Fruit fly (Drosophila melanogaster) whole organism: ENCODE results near the gene CG13074.

Experiments used
- CG8478 ChIP-seq: fragments of >200 bp; optimal IDR thresholded peaks from 2 replicates; lab custom pipeline; 2018; ENCODE audit warnings: inconsistent platforms
- Dll ChIP-seq: fragments of >200 bp; optimal IDR thresholded peaks from 2 replicates; lab custom pipeline; 2017
- EcR ChIP-seq, 2 experiments: fragments of >200 bp; optimal IDR thresholded peaks; 2 replicates each; lab custom pipeline; 2017; ENCODE audit warnings: missing biosample characterization in 2 of 2, missing genetic modification characterization in 2 of 2, missing genetic modification reagents in 2 of 2
- pan ChIP-seq: fragments of >200 bp; optimal IDR thresholded peaks from 2 replicates; lab custom pipeline; 2017
- psq ChIP-seq: fragments of >200 bp; optimal IDR thresholded peaks from 2 replicates; lab custom pipeline; 2017
- usp ChIP-seq: fragments of >200 bp; optimal IDR thresholded peaks from 2 replicates; lab custom pipeline; 2017; ENCODE audit warnings: missing biosample characterization, missing genetic modification characterization, mixed read lengths

The CG13074 gene

DNA sequence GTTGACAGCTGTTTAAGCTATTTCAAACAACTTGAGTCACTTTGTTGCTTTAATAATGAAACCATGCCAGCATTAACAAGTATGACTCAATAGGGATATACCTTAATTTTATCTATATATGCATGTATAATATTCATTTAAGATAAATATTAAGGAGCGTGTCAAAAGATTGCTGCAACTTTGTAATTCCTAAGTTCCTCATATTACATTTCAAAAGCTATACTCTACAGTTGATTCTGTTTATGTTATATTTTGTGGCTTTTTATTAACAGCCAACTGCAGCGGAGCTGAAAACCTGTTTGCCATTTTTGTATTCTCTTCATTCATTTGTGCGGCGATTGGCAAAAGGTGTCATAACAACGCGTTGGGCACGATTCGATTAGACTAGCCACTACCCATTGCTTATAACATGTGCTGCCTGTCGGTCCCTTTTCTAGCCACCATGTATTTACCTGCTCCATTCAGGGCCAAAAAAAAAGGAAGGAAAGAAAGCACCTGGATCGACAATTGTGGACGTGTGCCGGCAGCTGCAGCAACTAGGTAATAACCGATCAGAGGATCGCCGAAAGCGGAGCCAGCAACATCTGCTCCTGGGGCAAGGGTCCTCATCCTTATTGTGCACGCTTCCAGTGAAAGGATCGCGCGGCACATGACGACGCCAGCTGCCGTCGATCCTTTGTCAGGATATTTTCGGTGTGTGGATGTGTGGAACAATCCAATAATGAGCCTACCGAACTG lies 48.4 kb downstream of the CG13074 start:
- TF ChIP-seq CG8478 (lab: Kevin White, UChicago), result no peak
- no peak for TF ChIP-seq pan (lab: Kevin White, UChicago)
- TF ChIP-seq psq, result no peak
- TF ChIP-seq usp (GFP tag; lab: Kevin White, UChicago), result no peak
- no peak for TF ChIP-seq Dll (lab: Kevin White, UChicago)
- no peak for TF ChIP-seq EcR (GFP tag; optimal IDR thresholded peaks at IDR 0.05; lab: Kevin White, UChicago)

DNA sequence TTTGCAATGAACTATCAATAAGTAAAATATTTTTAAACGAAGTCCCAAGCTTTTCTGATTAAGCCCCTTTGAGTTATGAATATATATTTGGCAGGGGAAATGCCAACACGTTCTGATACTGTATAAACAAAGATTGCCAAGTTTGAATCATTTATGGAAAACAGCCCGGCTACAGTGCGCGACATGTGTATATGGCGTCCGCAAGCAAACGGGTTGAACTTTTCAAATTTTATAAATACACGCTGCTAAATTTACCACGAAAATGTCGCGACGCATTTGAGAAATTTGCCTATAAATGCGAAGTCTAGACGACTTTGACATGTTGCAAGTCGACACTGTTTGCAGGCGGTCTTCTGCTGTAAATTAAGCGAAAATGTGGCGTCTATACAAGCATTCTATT lies 49.2 kb downstream of the CG13074 start:
- TF ChIP-seq Dll (lab: Kevin White, UChicago), result no peak
- TF ChIP-seq EcR (GFP tag; optimal IDR thresholded peaks at IDR 0.05; lab: Kevin White, UChicago), result no peak
- no peak for TF ChIP-seq psq
- no peak for TF ChIP-seq CG8478 (lab: Kevin White, UChicago)
- no peak for TF ChIP-seq pan (lab: Kevin White, UChicago)
- TF ChIP-seq usp (GFP tag; lab: Kevin White, UChicago), result no peak

- TF ChIP-seq CG8478 (lab: Kevin White, UChicago) (no peak), EcR (GFP tag; optimal IDR thresholded peaks at IDR 0.05; lab: Kevin White, UChicago) (peak in 1 of 2 experiments; percentile 69), usp (GFP tag; lab: Kevin White, UChicago) (no peak), Dll (lab: Kevin White, UChicago) (peak; percentile 78)
Measured at dm6 chr3L:16047105-16047504, 50.2 kb downstream of the CG13074 start.

DNA sequence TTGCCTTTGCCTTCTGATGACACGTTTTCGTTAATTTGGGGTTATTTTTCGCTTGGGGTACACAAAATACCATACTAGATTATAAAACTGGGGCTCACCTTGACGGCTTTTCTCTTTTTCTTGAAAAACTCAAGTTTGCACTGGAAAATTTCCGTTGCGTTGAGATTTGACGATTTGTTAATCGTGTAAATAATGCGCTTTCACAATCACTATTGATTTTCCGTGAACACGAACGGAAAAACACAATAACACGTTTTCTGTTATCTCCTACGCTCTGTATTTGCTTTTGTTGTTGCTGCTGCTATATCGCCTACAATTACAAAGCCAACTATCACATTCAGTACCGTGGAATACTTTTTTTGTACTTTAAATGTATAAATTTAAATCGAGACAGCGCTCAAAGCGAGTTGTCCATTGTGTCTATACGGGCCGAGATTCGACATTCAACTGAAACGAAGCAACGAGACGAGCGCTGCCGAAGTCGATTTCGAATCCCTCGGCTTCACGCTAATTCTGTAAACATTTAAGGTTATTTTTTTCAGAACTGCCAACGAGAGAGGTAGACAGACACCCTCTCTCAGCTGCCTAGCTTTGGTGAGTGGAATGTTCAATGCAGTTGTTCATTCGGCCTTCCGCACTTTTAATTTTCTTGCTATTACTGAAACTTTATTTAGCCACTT lies 50.8 kb downstream of the CG13074 start:
- no peak for TF ChIP-seq usp (GFP tag; lab: Kevin White, UChicago)
- no peak for TF ChIP-seq Dll (lab: Kevin White, UChicago)
- TF ChIP-seq pan (lab: Kevin White, UChicago), result no peak
- TF ChIP-seq psq, result no peak
- TF ChIP-seq EcR (GFP tag; optimal IDR thresholded peaks at IDR 0.05; lab: Kevin White, UChicago), result no peak
- no peak for TF ChIP-seq CG8478 (lab: Kevin White, UChicago)

dm6 chr3L:16045831-16046336 lies 51.4 kb downstream of the CG13074 start:
- TF ChIP-seq Dll (lab: Kevin White, UChicago) (no peak), usp (GFP tag; lab: Kevin White, UChicago) (no peak), EcR (GFP tag; optimal IDR thresholded peaks at IDR 0.05; lab: Kevin White, UChicago) (no peak), pan (lab: Kevin White, UChicago) (no peak), CG8478 (lab: Kevin White, UChicago) (no peak), psq (no peak)
